Fruit fly (Drosophila melanogaster): Measurements from ENCODE around the gene CG43999.

CG43999 gene

DNA sequence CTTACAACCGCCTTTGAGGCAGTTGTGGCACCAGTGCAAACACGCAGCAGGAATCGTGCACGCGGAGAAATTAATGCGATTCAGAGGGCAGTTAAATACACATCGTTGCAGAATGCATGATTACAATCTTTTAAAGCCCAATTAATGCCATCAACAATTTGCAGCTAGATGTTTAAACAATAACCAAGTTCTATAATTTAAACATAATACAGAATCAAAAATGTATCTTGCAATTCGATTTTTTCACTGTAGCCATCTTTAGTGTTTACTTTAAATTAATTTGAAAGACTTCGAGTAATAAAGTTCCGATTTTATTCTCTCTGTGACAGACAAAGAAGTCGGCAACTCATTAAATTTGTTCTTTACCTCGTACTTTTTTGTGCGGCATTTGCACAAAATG lies 12.8 kb downstream of the CG43999 start (continued):
- TF ChIP-seq Hr4 (GFP tag; optimal IDR thresholded peaks at IDR 0.05) = peak; percentile 69
- peak; percentile 97 for TF ChIP-seq Eip78C (GFP tag)
- peak; percentile 77 for TF ChIP-seq CG32006 (GFP tag; optimal IDR thresholded peaks at IDR 0.05)
- peak; percentile 74 for TF ChIP-seq CG11762 (GFP tag; optimal IDR thresholded peaks at IDR 0.05; ENCODE audit: insufficient read depth)
- TF ChIP-seq CG10631 (GFP tag; optimal IDR thresholded peaks at IDR 0.05) = peak; percentile 89
- peak; percentile 92 for TF ChIP-seq fd59A (GFP tag; optimal IDR thresholded peaks at IDR 0.05)
- peak; percentile 89 for TF ChIP-seq CG6163 (GFP tag; IDR thresholded peaks at IDR 0.05)
- TF ChIP-seq Sox15 (GFP tag; optimal IDR thresholded peaks at IDR 0.05) = peak; percentile 80
- TF ChIP-seq Hr38 (GFP tag; optimal IDR thresholded peaks at IDR 0.05) = no peak
- peak; percentile 79 for TF ChIP-seq Ets21C (GFP tag; optimal IDR thresholded peaks at IDR 0.05)
- peak; percentile 88 for TF ChIP-seq cyc (GFP tag; optimal IDR thresholded peaks at IDR 0.05)
- peak; percentile 89 for TF ChIP-seq CG3032 (tag; optimal IDR thresholded peaks at IDR 0.05)
- peak; percentile 86 for TF ChIP-seq CG34406 (GFP tag; optimal IDR thresholded peaks at IDR 0.05)
- TF ChIP-seq topi (GFP tag; optimal IDR thresholded peaks at IDR 0.05) = peak; percentile 91
- TF ChIP-seq CG4318 (GFP tag; optimal IDR thresholded peaks at IDR 0.05) = peak; percentile 48
- TF ChIP-seq Ets96B (tag; optimal IDR thresholded peaks at IDR 0.05) = peak; percentile 91

- TF ChIP-seq Ets96B (tag; optimal IDR thresholded peaks at IDR 0.05) (peak; percentile 98), Gug (GFP tag; IDR thresholded peaks at IDR 0.05) (peak; percentile 64), CG32006 (GFP tag; optimal IDR thresholded peaks at IDR 0.05) (peak; percentile 71), svp (GFP tag) (peak; percentile 99), Met (GFP tag; optimal IDR thresholded peaks at IDR 0.05) (peak; percentile 97), Sox15 (GFP tag; optimal IDR thresholded peaks at IDR 0.05) (peak; percentile 95), Eip93F (GFP tag; optimal IDR thresholded peaks at IDR 0.05) (peak; percentile 83), fkh (GFP tag; optimal IDR thresholded peaks at IDR 0.05) (no peak), Hr4 (GFP tag; optimal IDR thresholded peaks at IDR 0.05) (peak; percentile 63), vri (GFP tag; optimal IDR thresholded peaks at IDR 0.05) (peak; percentile 91), achi (GFP tag; optimal IDR thresholded peaks at IDR 0.05) (peak; percentile 94), CG6854 (GFP tag; optimal IDR thresholded peaks at IDR 0.05) (peak; percentile 56), Hr38 (GFP tag; optimal IDR thresholded peaks at IDR 0.05) (no peak), CG10669 (GFP tag; optimal IDR thresholded peaks at IDR 0.05) (peak; percentile 98), CG1621 (tag; optimal IDR thresholded peaks at IDR 0.05) (peak; percentile 95), CG6792 (GFP tag; optimal IDR thresholded peaks at IDR 0.05) (peak; percentile 97), CG6163 (GFP tag; IDR thresholded peaks at IDR 0.05) (peak; percentile 95), Smox (GFP tag; optimal IDR thresholded peaks at IDR 0.05) (peak; percentile 94), esn (GFP tag; optimal IDR thresholded peaks at IDR 0.05) (peak; percentile 98), eg (GFP tag; IDR thresholded peaks at IDR 0.05) (peak; percentile 57; the same call in 2 of the 3 replicates), CG16779 (tag; optimal IDR thresholded peaks at IDR 0.05) (peak; percentile 90), Ets21C (GFP tag; optimal IDR thresholded peaks at IDR 0.05) (peak; percentile 88), CG34406 (GFP tag; optimal IDR thresholded peaks at IDR 0.05) (peak; percentile 97), CG15336 (GFP tag; IDR thresholded peaks at IDR 0.05) (peak; percentile 69), Lpt (GFP tag; optimal IDR thresholded peaks at IDR 0.05) (peak; percentile 72), fd59A (GFP tag; optimal IDR thresholded peaks at IDR 0.05) (peak; percentile 95), cyc (GFP tag; optimal IDR thresholded peaks at IDR 0.05) (peak; percentile 94), CG3919 (GFP tag; optimal IDR thresholded peaks at IDR 0.05) (peak; percentile 97), acj6 (GFP tag; optimal IDR thresholded peaks at IDR 0.05) (peak; percentile 97), Sox14 (GFP tag; optimal IDR thresholded peaks at IDR 0.05) (peak; percentile 92), Eip75B (GFP tag; optimal IDR thresholded peaks at IDR 0.05) (peak; percentile 97), CG11294 (GFP tag; IDR thresholded peaks at IDR 0.05) (peak; percentile 32; the same call in 1 of the 2 replicates), CG11762 (GFP tag; optimal IDR thresholded peaks at IDR 0.05; ENCODE audit: insufficient read depth) (peak; percentile 92), fd85E (GFP tag; optimal IDR thresholded peaks at IDR 0.05) (peak; percentile 87), topi (GFP tag; optimal IDR thresholded peaks at IDR 0.05) (peak; percentile 96), CG4318 (GFP tag; optimal IDR thresholded peaks at IDR 0.05) (peak; percentile 14), CG9139 (GFP tag; optimal IDR thresholded peaks at IDR 0.05) (peak; percentile 91), CG7368 (GFP tag; optimal IDR thresholded peaks at IDR 0.05) (peak; percentile 96), net (GFP tag; optimal IDR thresholded peaks at IDR 0.05) (peak; percentile 95), CG6276 (GFP tag; optimal IDR thresholded peaks at IDR 0.05) (no peak), CG3032 (tag; optimal IDR thresholded peaks at IDR 0.05) (peak; percentile 97), CG6808 (GFP tag; optimal IDR thresholded peaks at IDR 0.05) (peak; percentile 94), CG8319 (GFP tag; optimal IDR thresholded peaks at IDR 0.05) (peak; percentile 94), dsx (GFP tag; optimal IDR thresholded peaks at IDR 0.05; ENCODE audit: poor library complexity, severe bottlenecking) (peak; percentile 95), Eip78C (GFP tag) (peak; percentile 98), pdm3 (GFP tag; optimal IDR thresholded peaks at IDR 0.05) (peak; percentile 95)
These were observed 13.8 kb downstream of the CG43999 start for dm6 chr3R:23915042-23915428.
